Worm (Caenorhabditis elegans) whole organism, mixed stage, embryonic: ENCODE data around the gene rbm-22.

Experiments used
- M03D4.4 ChIP-seq: sonication (generic microtip); optimal IDR thresholded peaks from 2 replicates; lab custom pipeline; 2017; ENCODE audit warnings: mild to moderate bottlenecking, missing genetic modification characterization, missing compliant biosample characterization
- blmp-1 ChIP-seq: fragments of 150-350 bp; optimal IDR thresholded peaks from 2 replicates; lab custom pipeline; 2014; ENCODE audit warnings: missing biosample characterization, missing genetic modification characterization
- ceh-43 ChIP-seq: fragments of 200-800 bp; sonication (Bioruptor generic); optimal IDR thresholded peaks from 2 replicates; lab custom pipeline; 2018; ENCODE audit warnings: mild to moderate bottlenecking, missing genetic modification characterization, moderate library complexity, missing compliant biosample characterization
- ceh-83 ChIP-seq: fragments of 200-800 bp; sonication (Bioruptor generic); optimal IDR thresholded peaks from 2 replicates; lab custom pipeline; 2018; ENCODE audit warnings: mild to moderate bottlenecking, missing genetic modification characterization, missing compliant biosample characterization
- ces-1 ChIP-seq: fragments of 150-350 bp; optimal IDR thresholded peaks from 2 replicates; lab custom pipeline; 2014; ENCODE audit warnings: missing biosample characterization, missing genetic modification reagents, missing genetic modification characterization
- drap-1 ChIP-seq: fragments of 200-800 bp; sonication (Bioruptor generic); optimal IDR thresholded peaks from 3 replicates; lab custom pipeline; 2018; ENCODE audit warnings: mild to moderate bottlenecking, missing genetic modification characterization, missing compliant biosample characterization
- elt-3 ChIP-seq: fragments of 150-350 bp; optimal IDR thresholded peaks from 2 replicates; lab custom pipeline; 2014; ENCODE audit warnings: missing biosample characterization, missing genetic modification characterization
- ham-2 ChIP-seq: fragments of 200-800 bp; sonication (Bioruptor generic); optimal IDR thresholded peaks from 2 replicates; lab custom pipeline; 2018; ENCODE audit warnings: mild to moderate bottlenecking, missing genetic modification characterization, missing compliant biosample characterization
- hlh-1 ChIP-seq: fragments of 150-350 bp; optimal IDR thresholded peaks from 2 replicates; lab custom pipeline; 2014; ENCODE audit warnings: missing biosample characterization, missing genetic modification reagents, missing genetic modification characterization
- lin-13 ChIP-seq: fragments of 150-350 bp; optimal IDR thresholded peaks from 2 replicates; lab custom pipeline; 2014; ENCODE audit warnings: missing biosample characterization, missing genetic modification characterization
- lin-32 ChIP-seq: fragments of 200-800 bp; sonication (Bioruptor generic); optimal IDR thresholded peaks from 2 replicates; lab custom pipeline; 2018; ENCODE audit warnings: mild to moderate bottlenecking, missing genetic modification characterization, missing compliant biosample characterization
- lsy-2 ChIP-seq: fragments of 150-350 bp; optimal IDR thresholded peaks from 2 replicates; lab custom pipeline; 2014; ENCODE audit warnings: missing biosample characterization, missing genetic modification characterization
- mab-5 ChIP-seq: fragments of 150-350 bp; optimal IDR thresholded peaks from 2 replicates; lab custom pipeline; 2014; ENCODE audit warnings: missing biosample characterization, missing genetic modification characterization
- mep-1 ChIP-seq: fragments of 150-350 bp; optimal IDR thresholded peaks from 2 replicates; lab custom pipeline; 2017; ENCODE audit warnings: missing biosample characterization, missing genetic modification reagents, missing genetic modification characterization, inconsistent platforms
- mls-2 ChIP-seq: sonication (generic microtip); optimal IDR thresholded peaks from 2 replicates; lab custom pipeline; 2016; ENCODE audit warnings: mild to moderate bottlenecking, missing genetic modification characterization, moderate library complexity, missing compliant biosample characterization
- nhr-12 ChIP-seq: fragments of 150-350 bp; optimal IDR thresholded peaks from 2 replicates; lab custom pipeline; 2014; ENCODE audit warnings: missing biosample characterization, missing genetic modification characterization
- nhr-2 ChIP-seq: fragments of 150-350 bp; optimal IDR thresholded peaks from 2 replicates; lab custom pipeline; 2014; ENCODE audit warnings: missing biosample characterization, missing genetic modification characterization
- nhr-237 ChIP-seq: fragments of 150-350 bp; optimal IDR thresholded peaks from 2 replicates; lab custom pipeline; 2014; ENCODE audit warnings: missing biosample characterization, missing genetic modification characterization
- nhr-28 ChIP-seq: fragments of 150-350 bp; optimal IDR thresholded peaks from 2 replicates; lab custom pipeline; 2014; ENCODE audit warnings: missing biosample characterization, missing genetic modification characterization
- nhr-76 ChIP-seq: sonication (generic microtip); optimal IDR thresholded peaks from 2 replicates; lab custom pipeline; 2017; ENCODE audit warnings: missing biosample characterization, missing genetic modification characterization
- pha-4 ChIP-seq: fragments of 150-350 bp; optimal IDR thresholded peaks from 2 replicates; lab custom pipeline; 2018; ENCODE audit warnings: missing biosample characterization, missing genetic modification reagents, missing genetic modification characterization
- sptf-1 ChIP-seq: sonication (generic microtip); optimal IDR thresholded peaks from 2 replicates; lab custom pipeline; 2017; ENCODE audit warnings: mild to moderate bottlenecking, missing genetic modification characterization, moderate library complexity, missing compliant biosample characterization
- unc-120 ChIP-seq: sonication (generic microtip); optimal IDR thresholded peaks from 2 replicates; lab custom pipeline; 2017; ENCODE audit warnings: missing genetic modification characterization, missing compliant biosample characterization; ENCODE audit not compliant: poor library complexity, severe bottlenecking
- unc-39 ChIP-seq: fragments of 150-350 bp; optimal IDR thresholded peaks from 2 replicates; lab custom pipeline; 2014; ENCODE audit warnings: missing biosample characterization, missing genetic modification characterization
- unc-62 ChIP-seq: fragments of 150-350 bp; optimal IDR thresholded peaks from 2 replicates; lab custom pipeline; 2014; ENCODE audit warnings: missing biosample characterization, missing genetic modification reagents, missing genetic modification characterization
- ztf-11 ChIP-seq: fragments of 150-350 bp; optimal IDR thresholded peaks from 2 replicates; lab custom pipeline; 2014; ENCODE audit warnings: missing biosample characterization, missing genetic modification characterization

The rbm-22 gene

ce11 chrIV:10828049-10828448 lies 33.2 kb upstream of the rbm-22 start, which contains the start of gene npax-3:
Gene npax-3, minus strand, starts transcription at chrIV:10828149.
- TF ChIP-seq drap-1 (GFP tag; lab: Kevin White, UChicago) (no peak), unc-120 (no peak)

ce11 chrIV:10832148-10832547 lies 29.1 kb upstream of the rbm-22 start, which contains the start of gene best-15:
Gene best-15, minus strand, starts transcription at chrIV:10832248.
- TF ChIP-seq sptf-1 (tag; lab: Kevin White, UChicago) = no peak
- TF ChIP-seq nhr-28 (tag; lab: Kevin White, UChicago) = no peak
- TF ChIP-seq blmp-1 (tag; lab: Kevin White, UChicago) = no peak
- TF ChIP-seq unc-39 (tag; lab: Kevin White, UChicago) = no peak
- TF ChIP-seq nhr-76 (tag; lab: Kevin White, UChicago) = no peak
- no peak for TF ChIP-seq ham-2
- no peak for TF ChIP-seq lin-32 (GFP tag; lab: Kevin White, UChicago)
- TF ChIP-seq mls-2 = no peak
- no peak for TF ChIP-seq M03D4.4 (tag; lab: Kevin White, UChicago)
- TF ChIP-seq lin-13 (tag; lab: Kevin White, UChicago) = no peak
- no peak for TF ChIP-seq ceh-43 (GFP tag; lab: Kevin White, UChicago)
- no peak for TF ChIP-seq nhr-12 (tag; lab: Kevin White, UChicago)
- no peak for TF ChIP-seq ceh-83 (GFP tag; lab: Kevin White, UChicago)
- TF ChIP-seq hlh-1 (tag; lab: Kevin White, UChicago) = no peak
- no peak for TF ChIP-seq unc-120
- TF ChIP-seq ces-1 (GFP tag; lab: Kevin White, UChicago) = no peak
- no peak for TF ChIP-seq nhr-237
- no peak for TF ChIP-seq pha-4
- no peak for TF ChIP-seq mab-5 (tag; lab: Kevin White, UChicago)
- no peak for TF ChIP-seq nhr-2 (tag; lab: Kevin White, UChicago)

- no peak for TF ChIP-seq ztf-11 (tag; lab: Kevin White, UChicago)
- TF ChIP-seq unc-62 (GFP tag; lab: Kevin White, UChicago) = no peak
- no peak for TF ChIP-seq sptf-1 (tag; lab: Kevin White, UChicago)
- no peak for TF ChIP-seq drap-1 (GFP tag; lab: Kevin White, UChicago)
- TF ChIP-seq mep-1 (tag; lab: Kevin White, UChicago) = no peak
- TF ChIP-seq pha-4 = no peak
- no peak for TF ChIP-seq mab-5 (tag; lab: Kevin White, UChicago)
These were observed 19.0 kb upstream of the rbm-22 start for ce11 chrIV:10842232-10842631.

ce11 chrIV:10842705-10843364 lies 18.4 kb upstream of the rbm-22 start, which contains the start of gene T11G6.5:
Gene T11G6.5, minus strand, starts transcription at chrIV:10842755.
- TF ChIP-seq lsy-2 (tag; lab: Kevin White, UChicago) = peak; percentile 93
- no peak for TF ChIP-seq ztf-11 (tag; lab: Kevin White, UChicago)
- no peak for TF ChIP-seq unc-62 (GFP tag; lab: Kevin White, UChicago)

ce11 chrIV:10851136-10851535 lies 10.1 kb upstream of the rbm-22 start:
- no peak for TF ChIP-seq ztf-11 (tag; lab: Kevin White, UChicago)

ce11 chrIV:10851833-10852232 lies 9.4 kb upstream of the rbm-22 start, which contains the start of gene T11G6.4:
Gene T11G6.4, minus strand, starts transcription at chrIV:10851933.
- TF ChIP-seq nhr-237 = no peak
- TF ChIP-seq elt-3 (tag; lab: Kevin White, UChicago) = no peak
- TF ChIP-seq ces-1 (GFP tag; lab: Kevin White, UChicago) = no peak

- TF ChIP-seq hlh-1 (tag; lab: Kevin White, UChicago) (peak; percentile 77), ces-1 (GFP tag; lab: Kevin White, UChicago) (no peak), lin-32 (GFP tag; lab: Kevin White, UChicago) (no peak)
These were observed 8.8 kb upstream of the rbm-22 start for ce11 chrIV:10852403-10852802.
